Fruit fly (Drosophila melanogaster) whole organism, embryonic: ENCODE results near the gene CG14205.

Experiments
- Atf-2 ChIP-seq: fragments of 200-800 bp; sonication (Bioruptor generic); optimal IDR thresholded peaks from 2 replicates; lab custom pipeline; 2016; ENCODE audit warnings: missing biosample characterization, missing genetic modification characterization
- BEAF-32 ChIP-seq: fragments of 200-800 bp; sonication (Bioruptor generic); optimal IDR thresholded peaks from 3 replicates; lab custom pipeline; 2017; ENCODE audit warnings: missing biosample characterization, missing genetic modification characterization, mild to moderate bottlenecking, moderate library complexity, missing genetic modification reagents
- CG11723 ChIP-seq: fragments of 200-800 bp; sonication (Bioruptor generic); optimal IDR thresholded peaks from 2 replicates; lab custom pipeline; 2017; ENCODE audit warnings: missing biosample characterization, mild to moderate bottlenecking, missing genetic modification characterization
- CG12155 ChIP-seq: fragments of 200-800 bp; sonication (Bioruptor generic); optimal IDR thresholded peaks from 3 replicates; lab custom pipeline; 2016; ENCODE audit warnings: missing biosample characterization, missing genetic modification characterization
- CG1603 ChIP-seq: fragments of 200-800 bp; sonication (Bioruptor generic); optimal IDR thresholded peaks from 2 replicates; lab custom pipeline; 2019; ENCODE audit warnings: missing biosample characterization, mild to moderate bottlenecking, missing genetic modification characterization, moderate library complexity
- CG16815 ChIP-seq: fragments of 200-800 bp; sonication (Bioruptor generic); optimal IDR thresholded peaks from 3 replicates; lab custom pipeline; 2017; ENCODE audit warnings: missing biosample characterization, mild to moderate bottlenecking, missing genetic modification characterization
- CG17186 ChIP-seq: fragments of 200-800 bp; sonication (Bioruptor generic); optimal IDR thresholded peaks from 3 replicates; lab custom pipeline; 2017; ENCODE audit warnings: missing biosample characterization, missing genetic modification reagents, missing genetic modification characterization
- CG18764 ChIP-seq: fragments of 200-800 bp; sonication (Bioruptor generic); optimal IDR thresholded peaks from 3 replicates; lab custom pipeline; 2016; ENCODE audit warnings: missing biosample characterization, missing genetic modification characterization
- CG2116 ChIP-seq: fragments of 200-800 bp; sonication (Bioruptor generic); optimal IDR thresholded peaks from 3 replicates; lab custom pipeline; 2018; ENCODE audit warnings: missing biosample characterization, mild to moderate bottlenecking, missing genetic modification characterization
- CG32767 ChIP-seq: fragments of 200-800 bp; sonication (Bioruptor generic); IDR thresholded peaks from 2 replicates; pipeline ENCODE4 v1.3.6; 2022; ENCODE audit warnings: missing biosample characterization, missing genetic modification characterization
- CG5180 ChIP-seq: fragments of 200-800 bp; sonication (Bioruptor generic); optimal IDR thresholded peaks from 3 replicates; lab custom pipeline; 2017; ENCODE audit warnings: missing biosample characterization, missing genetic modification characterization, mild to moderate bottlenecking, moderate library complexity, missing genetic modification reagents
- CG6791 ChIP-seq: fragments of 200-800 bp; sonication (Bioruptor generic); IDR thresholded peaks from 3 replicates; pipeline ENCODE4 v1.3.6; 2022; ENCODE audit warnings: missing biosample characterization, missing genetic modification characterization; ENCODE audit not compliant: partially characterized antibody
- CG7271 ChIP-seq: fragments of 200-800 bp; sonication (Bioruptor generic); optimal IDR thresholded peaks from 2 replicates; lab custom pipeline; 2018; ENCODE audit warnings: missing biosample characterization, mild to moderate bottlenecking, missing genetic modification characterization, moderate library complexity
- Chrac-16 ChIP-seq: fragments of 200-800 bp; sonication (Bioruptor generic); optimal IDR thresholded peaks from 3 replicates; lab custom pipeline; 2016; ENCODE audit warnings: missing biosample characterization, missing genetic modification characterization
- Dek ChIP-seq: fragments of 200-800 bp; sonication (Bioruptor generic); optimal IDR thresholded peaks from 3 replicates; lab custom pipeline; 2019; ENCODE audit warnings: missing biosample characterization, mild to moderate bottlenecking, missing genetic modification characterization, moderate library complexity
- Dll ChIP-seq: fragments of 200-800 bp; sonication (Bioruptor generic); IDR thresholded peaks from 4 replicates; pipeline ENCODE4 v1.3.6; 2022; ENCODE audit warnings: missing biosample characterization, missing genetic modification characterization; ENCODE audit not compliant: partially characterized antibody
- Doc3 ChIP-seq: fragments of 200-800 bp; sonication (Bioruptor generic); IDR thresholded peaks from 3 replicates; pipeline ENCODE4 v1.3.6; 2022; ENCODE audit warnings: missing biosample characterization, missing genetic modification characterization; ENCODE audit not compliant: partially characterized antibody
- Dref ChIP-seq: fragments of 200-800 bp; sonication (Bioruptor generic); IDR thresholded peaks from 2 replicates; pipeline ENCODE4 v1.3.6; 2022; ENCODE audit warnings: missing biosample characterization, missing genetic modification characterization
- E2f2 ChIP-seq: fragments of 200-800 bp; sonication (Bioruptor generic); IDR thresholded peaks from 2 replicates; pipeline ENCODE4 v1.3.6; 2022; ENCODE audit warnings: missing biosample characterization, missing genetic modification characterization
- Fer1 ChIP-seq: fragments of 200-800 bp; sonication (Bioruptor generic); optimal IDR thresholded peaks from 2 replicates; lab custom pipeline; 2017; ENCODE audit warnings: missing biosample characterization, mild to moderate bottlenecking, missing genetic modification characterization
- MESR4 ChIP-seq: fragments of 200-800 bp; sonication (Bioruptor generic); optimal IDR thresholded peaks from 2 replicates; lab custom pipeline; 2018; ENCODE audit warnings: missing biosample characterization, mild to moderate bottlenecking, missing genetic modification characterization, moderate library complexity
- NC2α ChIP-seq: fragments of 200-800 bp; sonication (Bioruptor generic); optimal IDR thresholded peaks from 2 replicates; lab custom pipeline; 2016; ENCODE audit warnings: missing biosample characterization, missing genetic modification characterization
- Neu2 ChIP-seq: fragments of 200-800 bp; sonication (Bioruptor generic); optimal IDR thresholded peaks from 3 replicates; lab custom pipeline; 2016; ENCODE audit warnings: missing biosample characterization, missing genetic modification characterization, borderline replicate concordance
- Nf-YC ChIP-seq: fragments of 200-800 bp; optimal IDR thresholded peaks from 3 replicates; lab custom pipeline; 2019; ENCODE audit warnings: missing biosample characterization, mild to moderate bottlenecking, missing genetic modification characterization, moderate library complexity
- Opbp ChIP-seq: fragments of 200-800 bp; sonication (Bioruptor generic); IDR thresholded peaks from 3 replicates; pipeline ENCODE4 v1.3.6; 2022; ENCODE audit warnings: missing biosample characterization, missing genetic modification characterization; ENCODE audit not compliant: partially characterized antibody
- Optix ChIP-seq: fragments of 200-800 bp; sonication (Bioruptor generic); IDR thresholded peaks from 3 replicates; pipeline ENCODE4 v1.3.6; 2022; ENCODE audit warnings: missing biosample characterization, missing genetic modification characterization
- YL-1 ChIP-seq: fragments of 200-800 bp; sonication (Bioruptor generic); optimal IDR thresholded peaks from 3 replicates; lab custom pipeline; 2017; ENCODE audit warnings: missing biosample characterization, mild to moderate bottlenecking, missing genetic modification characterization
- amos ChIP-seq: fragments of 200-800 bp; sonication (Bioruptor generic); IDR thresholded peaks from 2 replicates; pipeline ENCODE4 v1.3.6; 2022; ENCODE audit warnings: missing biosample characterization, missing genetic modification characterization; ENCODE audit not compliant: partially characterized antibody
- ato ChIP-seq: fragments of 200-800 bp; sonication (Bioruptor generic); IDR thresholded peaks from 2 replicates; pipeline ENCODE4 v1.3.6; 2022; ENCODE audit warnings: missing biosample characterization, missing genetic modification characterization; ENCODE audit not compliant: partially characterized antibody
- az2 ChIP-seq: fragments of 200-800 bp; sonication (Bioruptor generic); optimal IDR thresholded peaks from 3 replicates; lab custom pipeline; 2016; ENCODE audit warnings: missing biosample characterization, missing genetic modification characterization
- bbx ChIP-seq: fragments of 200-800 bp; sonication (Bioruptor generic); IDR thresholded peaks from 2 replicates; pipeline ENCODE4 v1.3.6; 2022; ENCODE audit warnings: missing biosample characterization, missing genetic modification characterization; ENCODE audit not compliant: partially characterized antibody
- dm ChIP-seq: fragments of 200-800 bp; sonication (Bioruptor generic); optimal IDR thresholded peaks from 3 replicates; lab custom pipeline; 2016; ENCODE audit warnings: missing biosample characterization, missing genetic modification characterization
- eyg ChIP-seq: fragments of 200-800 bp; sonication (Bioruptor generic); optimal IDR thresholded peaks from 3 replicates; lab custom pipeline; 2016; ENCODE audit warnings: missing biosample characterization, missing genetic modification characterization
- gcm2 ChIP-seq: fragments of 200-800 bp; sonication (Bioruptor generic); optimal IDR thresholded peaks from 2 replicates; lab custom pipeline; 2016; ENCODE audit warnings: missing biosample characterization, missing genetic modification characterization
- grn ChIP-seq: fragments of 200-800 bp; sonication (Bioruptor generic); optimal IDR thresholded peaks from 3 replicates; lab custom pipeline; 2017; ENCODE audit warnings: missing biosample characterization, missing genetic modification characterization
- ham ChIP-seq: fragments of 200-800 bp; sonication (Bioruptor generic); IDR thresholded peaks from 2 replicates; pipeline ENCODE4 v1.3.6; 2022; ENCODE audit warnings: missing biosample characterization, missing genetic modification characterization
- mirr ChIP-seq: fragments of 200-800 bp; sonication (Bioruptor generic); optimal IDR thresholded peaks from 3 replicates; lab custom pipeline; 2018; ENCODE audit warnings: missing biosample characterization, mild to moderate bottlenecking, missing genetic modification characterization
- onecut ChIP-seq: fragments of 200-800 bp; sonication (Bioruptor generic); IDR thresholded peaks from 2 replicates; pipeline ENCODE4 v1.3.6; 2022; ENCODE audit warnings: missing biosample characterization, missing genetic modification characterization
- pum ChIP-seq: fragments of 200-800 bp; sonication (Bioruptor generic); optimal IDR thresholded peaks from 2 replicates; lab custom pipeline; 2016; ENCODE audit warnings: missing biosample characterization, missing genetic modification characterization
- pzg ChIP-seq: fragments of 200-800 bp; sonication (Bioruptor generic); optimal IDR thresholded peaks from 3 replicates; lab custom pipeline; 2018; ENCODE audit warnings: missing biosample characterization, mild to moderate bottlenecking, missing genetic modification characterization, moderate library complexity
- schlank ChIP-seq: fragments of 200-800 bp; sonication (Bioruptor generic); optimal IDR thresholded peaks from 2 replicates; lab custom pipeline; 2018; ENCODE audit warnings: missing biosample characterization, mild to moderate bottlenecking, missing genetic modification characterization
- sna ChIP-seq: fragments of 200-800 bp; sonication (Bioruptor generic); IDR thresholded peaks from 2 replicates; pipeline ENCODE4 v1.3.6; 2022; ENCODE audit warnings: missing biosample characterization, missing genetic modification characterization; ENCODE audit not compliant: partially characterized antibody
- sug ChIP-seq: fragments of 200-800 bp; optimal IDR thresholded peaks from 2 replicates; lab custom pipeline; 2019; ENCODE audit warnings: missing biosample characterization, mild to moderate bottlenecking, missing genetic modification characterization, moderate library complexity
- tap ChIP-seq: fragments of 200-800 bp; optimal IDR thresholded peaks from 3 replicates; lab custom pipeline; 2019; ENCODE audit warnings: missing biosample characterization, mild to moderate bottlenecking, missing genetic modification characterization, moderate library complexity
- twi ChIP-seq: fragments of 200-800 bp; optimal IDR thresholded peaks from 2 replicates; lab custom pipeline; 2019; ENCODE audit warnings: missing biosample characterization, mild to moderate bottlenecking, missing genetic modification characterization, moderate library complexity
- unc-4 ChIP-seq: fragments of 200-800 bp; sonication (Bioruptor generic); IDR thresholded peaks from 2 replicates; pipeline ENCODE4 v1.3.6; 2022; ENCODE audit warnings: missing biosample characterization, missing genetic modification characterization; ENCODE audit not compliant: partially characterized antibody
- vnd ChIP-seq: fragments of 200-800 bp; sonication (Bioruptor generic); IDR thresholded peaks from 3 replicates; pipeline ENCODE4 v1.3.6; 2022; ENCODE audit warnings: missing biosample characterization, missing genetic modification characterization; ENCODE audit not compliant: partially characterized antibody
- zen2 ChIP-seq: fragments of 200-800 bp; sonication (Bioruptor generic); IDR thresholded peaks from 3 replicates; pipeline ENCODE4 v1.3.6; 2022; ENCODE audit warnings: missing biosample characterization, missing genetic modification characterization; ENCODE audit not compliant: partially characterized antibody

The CG14205 gene

DNA sequence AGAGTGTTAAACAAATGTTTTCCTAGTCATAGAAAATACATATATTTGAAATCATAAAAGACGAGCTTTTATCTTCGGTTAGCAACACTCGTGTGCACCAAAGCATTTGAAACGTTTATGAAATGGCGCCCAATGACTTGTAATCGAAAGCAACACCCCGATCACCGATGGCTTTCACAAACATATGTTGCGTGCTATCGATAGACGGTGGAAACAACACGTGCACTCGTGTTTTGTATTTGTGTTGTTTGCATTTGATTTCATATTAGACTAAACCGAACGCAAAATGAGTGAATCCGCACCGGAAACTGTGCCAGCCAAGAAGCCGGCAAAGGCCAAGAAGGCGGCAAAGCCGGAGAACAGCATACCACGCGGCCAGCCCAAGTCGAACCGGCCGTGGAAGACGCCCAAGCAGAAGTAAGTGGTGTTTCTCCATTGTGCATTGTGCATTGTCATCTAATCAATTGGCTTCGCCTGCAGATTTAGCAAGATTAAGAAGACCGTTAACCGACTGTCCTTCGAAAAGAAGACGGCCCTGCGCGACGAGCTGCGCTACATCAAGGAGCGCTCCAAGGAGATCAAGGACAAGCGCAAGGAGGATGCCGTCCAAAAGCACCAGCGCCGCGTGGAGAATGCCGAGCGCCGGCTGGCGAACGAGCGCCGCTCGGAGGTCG lies 23.7 kb downstream of the CG14205 start, which contains the start of gene CG14210 (continued):
- peak; percentile 44; the same call in 1 of the 2 replicates for TF ChIP-seq sna (GFP tag; lab: Robert Waterston, UW)
- TF ChIP-seq NC2α = no peak
- peak; percentile 57 for TF ChIP-seq pzg (GFP tag; lab: Kevin White, UChicago)
- no peak for TF ChIP-seq CG7271 (tag; lab: Kevin White, UChicago)
- TF ChIP-seq Fer1 (GFP tag; lab: Kevin White, UChicago) = peak; percentile 2
- no peak for TF ChIP-seq CG32767
- peak; percentile 25 for TF ChIP-seq sug (tag; lab: Kevin White, UChicago)
- no peak for TF ChIP-seq CG5180 (GFP tag; lab: Kevin White, UChicago)
- peak; percentile 75; the same call in 2 of the 3 replicates for TF ChIP-seq CG6791 (GFP tag; lab: Robert Waterston, UW)
- peak; percentile 62; the same call in 3 of the 4 replicates for TF ChIP-seq Dll (GFP tag; lab: Robert Waterston, UW)
- no peak for TF ChIP-seq schlank (tag; lab: Kevin White, UChicago)
- TF ChIP-seq Nf-YC = no peak
- peak; percentile 69 for TF ChIP-seq ato
- TF ChIP-seq ham (GFP tag; lab: Robert Waterston, UW) = no peak
- TF ChIP-seq eyg (GFP tag; lab: Kevin White, UChicago) = no peak
- no peak for TF ChIP-seq gcm2
- peak; percentile 91 for TF ChIP-seq E2f2
- peak; percentile 97 for TF ChIP-seq CG2116 (GFP tag; lab: Kevin White, UChicago)
- no peak for TF ChIP-seq Dek (tag; lab: Kevin White, UChicago)
- no peak for TF ChIP-seq Chrac-16 (GFP tag; lab: Kevin White, UChicago)
- peak; percentile 72; the same call in 2 of the 3 replicates for TF ChIP-seq Opbp (GFP tag; lab: Robert Waterston, UW)
- no peak for TF ChIP-seq grn (GFP tag; lab: Kevin White, UChicago)
- TF ChIP-seq mirr (GFP tag; lab: Kevin White, UChicago) = peak; percentile 8
- TF ChIP-seq tap (tag; lab: Kevin White, UChicago) = no peak
- peak; percentile 37 for TF ChIP-seq CG17186 (GFP tag; lab: Kevin White, UChicago)
- peak; percentile 52 for TF ChIP-seq YL-1 (GFP tag; lab: Kevin White, UChicago)
- peak; percentile 64 for TF ChIP-seq unc-4 (GFP tag; lab: Robert Waterston, UW)
- peak; percentile 57 for TF ChIP-seq BEAF-32 (GFP tag; lab: Kevin White, UChicago)
- TF ChIP-seq CG12155 = no peak
- TF ChIP-seq pum (GFP tag; lab: Kevin White, UChicago) = no peak
- TF ChIP-seq Dref = peak; percentile 84
- peak; percentile 56; the same call in 1 of the 2 replicates for TF ChIP-seq amos (GFP tag; lab: Robert Waterston, UW)
- TF ChIP-seq onecut (GFP tag; lab: Robert Waterston, UW) = no peak
- peak; percentile 78 for TF ChIP-seq zen2 (GFP tag; lab: Robert Waterston, UW)
- TF ChIP-seq az2 = no peak
- TF ChIP-seq dm (GFP tag; lab: Kevin White, UChicago) = peak; percentile 90
- no peak for TF ChIP-seq Neu2 (GFP tag; lab: Kevin White, UChicago)
- TF ChIP-seq MESR4 (GFP tag; lab: Kevin White, UChicago) = peak; percentile 57
- TF ChIP-seq twi (tag; lab: Kevin White, UChicago) = peak; percentile 30
- peak; percentile 75 for TF ChIP-seq bbx (GFP tag; lab: Robert Waterston, UW)
- peak; percentile 49; the same call in 2 of the 3 replicates for TF ChIP-seq Doc3 (GFP tag; lab: Robert Waterston, UW)
- TF ChIP-seq CG18764 (GFP tag; lab: Kevin White, UChicago) = no peak
- peak; percentile 50 for TF ChIP-seq CG1603 (tag; lab: Kevin White, UChicago)
- TF ChIP-seq CG16815 (GFP tag; lab: Kevin White, UChicago) = no peak
- peak; percentile 65 for TF ChIP-seq vnd (GFP tag; lab: Robert Waterston, UW)
- TF ChIP-seq Atf-2 = no peak
- TF ChIP-seq CG11723 (GFP tag; lab: Kevin White, UChicago) = no peak
- no peak for TF ChIP-seq Optix (GFP tag; lab: Robert Waterston, UW)
